Fruit fly (Drosophila melanogaster) whole organism, embryonic: ENCODE data around the gene Pde9.

ENCODE experiments used
- B-H1 ChIP-seq: fragments of 200-800 bp; sonication (Bioruptor generic); IDR thresholded peaks from 3 replicates; pipeline ENCODE4 v1.3.6; 2022; ENCODE audit warnings: missing biosample characterization, missing genetic modification characterization
- CG1024 ChIP-seq: fragments of 200-800 bp; sonication (Bioruptor generic); IDR thresholded peaks from 2 replicates; pipeline ENCODE4 v1.3.6; 2022; ENCODE audit warnings: missing biosample characterization, missing genetic modification characterization
- CG12391 ChIP-seq: fragments of 200-800 bp; sonication (Bioruptor generic); optimal IDR thresholded peaks from 3 replicates; lab custom pipeline; 2018; ENCODE audit warnings: missing biosample characterization, mild to moderate bottlenecking, missing genetic modification characterization, moderate library complexity
- CG15269 ChIP-seq: fragments of 200-800 bp; sonication (Bioruptor generic); optimal IDR thresholded peaks from 2 replicates; lab custom pipeline; 2018; ENCODE audit warnings: missing biosample characterization, mild to moderate bottlenecking, missing genetic modification characterization, moderate library complexity
- CG17359 ChIP-seq: fragments of 200-800 bp; sonication (Bioruptor generic); optimal IDR thresholded peaks from 3 replicates; lab custom pipeline; 2018; ENCODE audit warnings: missing biosample characterization, mild to moderate bottlenecking, missing genetic modification characterization, moderate library complexity
- CG17361 ChIP-seq: fragments of 200-800 bp; sonication (Bioruptor generic); IDR thresholded peaks from 3 replicates; pipeline ENCODE4 v1.3.6; 2022; ENCODE audit warnings: missing biosample characterization, missing genetic modification characterization
- CG17612 ChIP-seq: fragments of 200-800 bp; sonication (Bioruptor generic); IDR thresholded peaks from 2 replicates; pipeline ENCODE4 v1.3.6; 2022; ENCODE audit warnings: missing biosample characterization, missing genetic modification characterization
- CG17829 ChIP-seq: fragments of 200-800 bp; optimal IDR thresholded peaks from 2 replicates; lab custom pipeline; 2019; ENCODE audit warnings: missing biosample characterization, mild to moderate bottlenecking, missing genetic modification characterization, moderate library complexity
- CG2120 ChIP-seq: fragments of 200-800 bp; sonication (Bioruptor generic); optimal IDR thresholded peaks from 3 replicates; lab custom pipeline; 2016; ENCODE audit warnings: missing biosample characterization, missing genetic modification characterization
- CG2678 ChIP-seq: fragments of 200-800 bp; sonication (Bioruptor generic); optimal IDR thresholded peaks from 3 replicates; lab custom pipeline; 2019; ENCODE audit warnings: missing biosample characterization, mild to moderate bottlenecking, missing genetic modification characterization, moderate library complexity
- CG2712 ChIP-seq: fragments of 200-800 bp; optimal IDR thresholded peaks from 3 replicates; lab custom pipeline; 2019; ENCODE audit warnings: missing biosample characterization, mild to moderate bottlenecking, missing genetic modification characterization, moderate library complexity
- CG30403 ChIP-seq: fragments of 200-800 bp; sonication (Bioruptor generic); optimal IDR thresholded peaks from 3 replicates; lab custom pipeline; 2016; ENCODE audit warnings: missing biosample characterization, missing genetic modification characterization
- CG32767 ChIP-seq: fragments of 200-800 bp; sonication (Bioruptor generic); IDR thresholded peaks from 2 replicates; pipeline ENCODE4 v1.3.6; 2022; ENCODE audit warnings: missing biosample characterization, missing genetic modification characterization
- CG6683 ChIP-seq: fragments of 200-800 bp; sonication (Bioruptor generic); optimal IDR thresholded peaks from 2 replicates; lab custom pipeline; 2017; ENCODE audit warnings: missing biosample characterization, mild to moderate bottlenecking, missing genetic modification characterization, missing genetic modification reagents
- CG8290 ChIP-seq, 3 experiments: fragments of 200-800 bp; sonication (Bioruptor generic); optimal IDR thresholded peaks; 2 replicates each; lab custom pipeline; 2016 to 2019; ENCODE audit warnings: missing biosample characterization in 3 of 3, missing genetic modification characterization in 3 of 3, mild to moderate bottlenecking in 2 of 3, moderate library complexity in 1 of 3
- CG8924 ChIP-seq: fragments of 200-800 bp; optimal IDR thresholded peaks from 3 replicates; lab custom pipeline; 2019; ENCODE audit warnings: missing biosample characterization, mild to moderate bottlenecking, missing genetic modification characterization, moderate library complexity
- Chrac-16 ChIP-seq: fragments of 200-800 bp; sonication (Bioruptor generic); optimal IDR thresholded peaks from 3 replicates; lab custom pipeline; 2016; ENCODE audit warnings: missing biosample characterization, missing genetic modification characterization
- E2f2 ChIP-seq: fragments of 200-800 bp; sonication (Bioruptor generic); IDR thresholded peaks from 2 replicates; pipeline ENCODE4 v1.3.6; 2022; ENCODE audit warnings: missing biosample characterization, missing genetic modification characterization
- HHEX ChIP-seq: fragments of 200-800 bp; sonication (Bioruptor generic); optimal IDR thresholded peaks from 3 replicates; lab custom pipeline; 2017; ENCODE audit warnings: missing biosample characterization, mild to moderate bottlenecking, missing genetic modification characterization, missing genetic modification reagents
- HLH3B ChIP-seq: fragments of 200-800 bp; sonication (Bioruptor generic); IDR thresholded peaks from 2 replicates; pipeline ENCODE4 v1.3.6; 2022; ENCODE audit warnings: missing biosample characterization, missing genetic modification characterization
- MBD-R2 ChIP-seq: fragments of 200-800 bp; sonication (Bioruptor generic); IDR thresholded peaks from 2 replicates; pipeline ENCODE4 v1.3.6; 2022; ENCODE audit warnings: missing biosample characterization, missing genetic modification characterization
- Nf-YA ChIP-seq: fragments of 200-800 bp; sonication (Bioruptor generic); IDR thresholded peaks from 2 replicates; pipeline ENCODE4 v1.3.6; 2022; ENCODE audit warnings: missing biosample characterization, missing genetic modification characterization
- Xrp1 ChIP-seq: fragments of 200-800 bp; sonication (Bioruptor generic); IDR thresholded peaks from 2 replicates; pipeline ENCODE4 v1.3.6; 2022; ENCODE audit warnings: missing biosample characterization, missing genetic modification characterization
- br ChIP-seq: fragments of >200 bp; optimal IDR thresholded peaks from 2 replicates; lab custom pipeline; 2017
- cas ChIP-seq: fragments of 200-800 bp; sonication (Bioruptor generic); IDR thresholded peaks from 2 replicates; pipeline ENCODE4 v1.3.6; 2022; ENCODE audit warnings: missing biosample characterization, missing genetic modification characterization
- crol ChIP-seq: fragments of 200-800 bp; sonication (Bioruptor generic); IDR thresholded peaks from 2 replicates; pipeline ENCODE4 v1.3.6; 2022; ENCODE audit warnings: missing biosample characterization, missing genetic modification characterization
- disco-r ChIP-seq: fragments of 200-800 bp; sonication (Bioruptor generic); optimal IDR thresholded peaks from 2 replicates; lab custom pipeline; 2016; ENCODE audit warnings: missing biosample characterization, missing genetic modification characterization
- ems ChIP-seq: fragments of 200-800 bp; sonication (Bioruptor generic); optimal IDR thresholded peaks from 3 replicates; lab custom pipeline; 2016; ENCODE audit warnings: missing biosample characterization, missing genetic modification characterization
- eve ChIP-seq, 2 experiments: fragments of >200 bp; optimal IDR thresholded peaks; 2 replicates each; lab custom pipeline; 2017; ENCODE audit warnings: missing biosample characterization in 2 of 2, missing genetic modification characterization in 2 of 2
- ewg ChIP-seq: fragments of 200-800 bp; sonication (Bioruptor generic); optimal IDR thresholded peaks from 3 replicates; lab custom pipeline; 2017; ENCODE audit warnings: mild to moderate bottlenecking, missing biosample characterization, missing genetic modification reagents, missing genetic modification characterization
- gfzf ChIP-seq: fragments of 200-800 bp; sonication (Bioruptor generic); optimal IDR thresholded peaks from 2 replicates; lab custom pipeline; 2016; ENCODE audit warnings: missing biosample characterization, mild to moderate bottlenecking, missing genetic modification characterization, moderate library complexity
- hb ChIP-seq: fragments of 200-800 bp; sonication (Bioruptor generic); IDR thresholded peaks from 3 replicates; pipeline ENCODE4 v1.3.6; 2022; ENCODE audit warnings: missing biosample characterization, missing genetic modification characterization; ENCODE audit not compliant: partially characterized antibody
- kni ChIP-seq: fragments of 200-800 bp; sonication (Bioruptor generic); optimal IDR thresholded peaks from 3 replicates; lab custom pipeline; 2017; ENCODE audit warnings: mild to moderate bottlenecking, missing biosample characterization, missing genetic modification reagents, missing genetic modification characterization
- lab ChIP-seq: fragments of 200-800 bp; sonication (Bioruptor generic); optimal IDR thresholded peaks from 3 replicates; lab custom pipeline; 2017; ENCODE audit warnings: missing biosample characterization, missing genetic modification characterization, mild to moderate bottlenecking, moderate library complexity, missing genetic modification reagents
- onecut ChIP-seq: fragments of 200-800 bp; sonication (Bioruptor generic); IDR thresholded peaks from 2 replicates; pipeline ENCODE4 v1.3.6; 2022; ENCODE audit warnings: missing biosample characterization, missing genetic modification characterization
- run ChIP-seq: fragments of 200-800 bp; sonication (Bioruptor generic); optimal IDR thresholded peaks from 3 replicates; lab custom pipeline; 2018; ENCODE audit warnings: missing biosample characterization, mild to moderate bottlenecking, missing genetic modification characterization
- vvl ChIP-seq: fragments of 200-800 bp; sonication (Bioruptor generic); IDR thresholded peaks from 2 replicates; pipeline ENCODE4 v1.3.6; 2022; ENCODE audit warnings: missing biosample characterization, missing genetic modification characterization
- yki ChIP-seq: fragments of >200 bp; optimal IDR thresholded peaks from 3 replicates; lab custom pipeline; 2018
- zf30C ChIP-seq: fragments of 200-800 bp; sonication (Bioruptor generic); optimal IDR thresholded peaks from 3 replicates; lab custom pipeline; 2018; ENCODE audit warnings: missing biosample characterization, mild to moderate bottlenecking, missing genetic modification characterization

Gene Pde9

DNA sequence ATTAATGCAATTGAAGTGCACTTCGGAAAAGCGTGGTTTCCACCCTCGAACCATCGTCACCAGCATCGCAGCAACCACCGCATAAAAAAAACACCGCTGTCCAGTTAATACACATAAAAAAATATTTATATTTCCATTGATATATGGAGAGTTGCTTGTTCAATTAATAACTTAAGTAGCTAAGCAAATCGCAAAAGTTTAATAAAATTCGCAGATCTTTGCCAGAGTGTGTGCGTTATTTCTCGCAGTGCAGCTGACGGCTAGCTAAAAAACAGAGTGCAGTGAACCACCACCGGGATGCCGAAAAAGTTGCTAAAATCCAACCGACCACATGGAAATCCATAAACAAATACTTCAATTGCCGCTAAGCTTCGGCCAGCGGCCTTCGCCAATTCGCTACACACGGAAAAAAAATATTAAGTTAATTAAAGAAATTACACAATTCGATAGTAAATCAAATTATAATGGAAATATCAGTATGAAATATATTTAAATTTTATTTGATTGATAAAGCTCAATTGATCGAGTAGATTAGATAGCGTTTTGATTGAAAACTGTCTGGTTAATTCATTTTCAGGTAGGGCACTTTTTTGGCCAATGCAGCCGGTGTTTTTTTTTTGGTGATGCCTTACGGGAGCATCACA is 26.3 kb upstream of the Pde9 start (continued):
- TF ChIP-seq CG12391 (tag; lab: Kevin White, UChicago), result peak; percentile 39
- peak; percentile 45 for TF ChIP-seq CG17359 (tag; lab: Kevin White, UChicago)
- no peak for TF ChIP-seq ems
- peak; percentile 59 for TF ChIP-seq zf30C (GFP tag; lab: Kevin White, UChicago)
- peak; percentile 34 for TF ChIP-seq CG30403 (GFP tag; lab: Kevin White, UChicago)
- TF ChIP-seq CG2120, result peak; percentile 13
- no peak for TF ChIP-seq CG6683 (GFP tag; lab: Kevin White, UChicago)
- TF ChIP-seq CG2712 (tag; lab: Kevin White, UChicago), result peak; percentile 43
- no peak for TF ChIP-seq gfzf (GFP tag; lab: Kevin White, UChicago)
- TF ChIP-seq CG17829 (tag; lab: Kevin White, UChicago), result peak; percentile 32
- TF ChIP-seq hb (GFP tag; lab: Robert Waterston, UW), result no peak
- TF ChIP-seq CG17361 (GFP tag; lab: Robert Waterston, UW), result peak; percentile 68; the same call in 2 of the 3 replicates
- peak; percentile 25 for TF ChIP-seq Chrac-16
- peak; percentile 25; the same call in 1 of the 2 replicates for TF ChIP-seq vvl (GFP tag; lab: Robert Waterston, UW)
- 0 out of 2 replicates have a peak, but pooled peaks have one; percentile 41 for TF ChIP-seq HLH3B
- no peak for TF ChIP-seq br (lab: Kevin White, UChicago)
- TF ChIP-seq CG1024 (GFP tag; lab: Robert Waterston, UW), result 0 out of 2 replicates have a peak, but pooled peaks have one; percentile 17
- no peak for TF ChIP-seq B-H1 (GFP tag; lab: Robert Waterston, UW)
- TF ChIP-seq CG8924, result peak; percentile 16

DNA sequence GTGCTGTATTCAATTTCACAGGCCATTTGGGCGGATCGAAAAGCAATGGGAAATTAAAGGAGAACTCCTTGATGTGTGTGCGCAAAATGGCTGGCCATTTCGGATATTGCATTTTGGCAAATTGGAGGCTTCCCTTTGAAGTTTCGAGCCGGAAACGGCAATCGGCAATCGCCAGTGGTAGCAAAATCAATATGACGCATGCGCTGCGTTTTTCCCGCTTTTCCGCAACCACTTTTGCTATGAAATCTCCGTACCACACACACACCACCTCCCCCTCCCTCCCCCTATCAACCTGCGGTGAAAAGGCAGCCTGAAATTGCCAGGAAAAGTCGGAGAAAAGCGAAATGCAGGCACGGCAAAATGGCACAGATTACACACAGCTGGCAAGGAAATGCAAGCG is 25.2 kb upstream of the Pde9 start:
- TF ChIP-seq CG32767 (GFP tag; lab: Robert Waterston, UW) (no peak), Nf-YA (no peak), lab (GFP tag; lab: Kevin White, UChicago) (no peak), disco-r (no peak), Xrp1 (GFP tag; lab: Robert Waterston, UW) (no peak), CG2678 (tag; lab: Kevin White, UChicago) (no peak), CG15269 (tag; lab: Kevin White, UChicago) (no peak), MBD-R2 (0 out of 2 replicates have a peak, but pooled peaks have one; percentile 14), onecut (GFP tag; lab: Robert Waterston, UW) (peak; percentile 86), cas (GFP tag; lab: Robert Waterston, UW) (no peak), kni (no peak), ewg (GFP tag; lab: Kevin White, UChicago) (peak; percentile 71), crol (GFP tag; lab: Robert Waterston, UW) (peak; percentile 47; the same call in 1 of the 2 replicates), E2f2 (GFP tag; lab: Robert Waterston, UW) (no peak), vvl (GFP tag; lab: Robert Waterston, UW) (no peak)
- TF ChIP-seq, all 482 proteins: peak for 4

DNA sequence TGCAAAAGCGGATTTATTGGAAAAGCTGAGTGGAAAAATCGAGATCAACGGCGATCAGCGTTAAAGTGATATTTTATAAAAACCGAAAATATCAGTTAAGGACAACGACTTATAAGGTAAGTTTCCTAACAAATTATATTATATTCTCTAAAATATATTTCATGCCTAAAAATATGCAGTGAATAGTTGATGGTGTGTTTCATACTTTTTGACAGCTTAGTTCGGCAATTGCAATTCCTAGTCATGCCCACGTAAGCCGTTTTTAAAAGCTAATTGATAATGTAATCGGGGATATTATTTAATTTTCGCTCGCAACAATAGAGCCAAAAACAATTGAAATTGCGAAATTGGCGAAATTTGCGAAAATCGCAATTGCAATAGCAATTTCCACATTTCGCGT is 22.5 kb upstream of the Pde9 start:
- TF ChIP-seq run (tag; lab: Kevin White, UChicago) (no peak), HHEX (GFP tag; lab: Kevin White, UChicago) (no peak), CG8290 (GFP tag; optimal IDR thresholded peaks at IDR 0.05; lab: Kevin White, UChicago) (no peak), CG8290 (tag; optimal IDR thresholded peaks at IDR 0.05; lab: Kevin White, UChicago) (peak in 1 of 2 experiments; percentile 91), CG17612 (GFP tag; lab: Robert Waterston, UW) (peak; percentile 61; the same call in 1 of the 2 replicates), eve (GFP tag; optimal IDR thresholded peaks at IDR 0.05; lab: Kevin White, UChicago) (no peak), yki (lab: Kevin White, UChicago) (no peak)
